Worm (Caenorhabditis elegans) whole organism, L2 larva: ENCODE results near the gene str-236.

Source experiments
- mdl-1 ChIP-seq, 2 experiments: fragments of 150-350 bp in 1 of 2; sonication (generic microtip) in 1 of 2; optimal IDR thresholded peaks; 2 replicates each; lab custom pipeline; 2017; ENCODE audit warnings: missing biosample characterization in 2 of 2, missing genetic modification characterization in 2 of 2
- nhr-11 ChIP-seq: fragments of 150-350 bp; optimal IDR thresholded peaks from 2 replicates; lab custom pipeline; 2014; ENCODE audit warnings: missing biosample characterization, missing genetic modification characterization

DNA sequence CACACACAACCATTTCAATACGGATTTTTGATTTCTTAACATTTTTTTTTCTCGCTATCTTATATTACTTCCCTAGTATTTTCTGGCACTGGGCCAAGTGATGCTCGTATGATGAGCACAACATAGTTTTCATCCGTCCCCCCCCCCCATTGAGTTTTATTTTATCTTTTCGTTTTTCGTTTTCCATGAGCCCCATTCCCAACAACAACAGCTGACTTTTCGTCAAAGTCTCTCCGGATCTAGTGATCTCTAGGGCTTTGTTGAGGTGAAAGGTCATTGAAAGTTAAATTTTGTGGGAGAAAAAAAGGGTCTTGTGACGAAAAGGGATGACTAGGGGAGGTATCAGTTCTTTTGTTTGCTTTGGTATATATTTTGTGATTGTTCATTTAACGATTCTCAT lies 47.0 kb downstream of the str-236 start:
- no peak for TF ChIP-seq mdl-1 (tag; optimal IDR thresholded peaks at IDR 0.05; lab: Kevin White, UChicago)
- TF ChIP-seq nhr-11 (tag; lab: Kevin White, UChicago): no peak
